Worm (Caenorhabditis elegans): ENCODE measurements around the gene npax-3.

The npax-3 gene

DNA sequence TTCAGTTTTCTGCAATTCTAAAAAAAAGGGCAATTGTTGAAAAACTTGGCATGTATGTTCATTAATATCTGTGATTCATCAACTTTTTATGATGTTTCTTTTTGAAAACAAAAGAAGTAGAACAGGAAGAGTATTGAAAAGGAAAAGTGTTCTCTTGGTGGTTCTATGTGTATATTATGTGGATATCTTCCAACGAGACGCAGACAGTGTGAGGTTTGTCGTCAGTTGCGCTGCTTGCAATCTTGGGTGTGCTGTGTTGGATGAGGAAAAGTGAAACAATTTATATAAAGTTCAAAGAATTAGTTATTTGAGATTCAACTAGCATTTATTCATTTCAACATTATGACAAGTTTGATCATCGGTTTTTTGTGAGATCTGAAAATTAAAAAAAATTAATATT is 24.5 kb upstream of the npax-3 start:
- TF ChIP-seq ztf-6 (GFP tag; IDR thresholded peaks at IDR 0.05) (no peak), hmg-1.2 (GFP tag; IDR thresholded peaks at IDR 0.05) (peak; percentile 25; the same call in 1 of the 2 replicates), zfh-2 (GFP tag; conservative IDR thresholded peaks at IDR 0.05) (no peak)

DNA sequence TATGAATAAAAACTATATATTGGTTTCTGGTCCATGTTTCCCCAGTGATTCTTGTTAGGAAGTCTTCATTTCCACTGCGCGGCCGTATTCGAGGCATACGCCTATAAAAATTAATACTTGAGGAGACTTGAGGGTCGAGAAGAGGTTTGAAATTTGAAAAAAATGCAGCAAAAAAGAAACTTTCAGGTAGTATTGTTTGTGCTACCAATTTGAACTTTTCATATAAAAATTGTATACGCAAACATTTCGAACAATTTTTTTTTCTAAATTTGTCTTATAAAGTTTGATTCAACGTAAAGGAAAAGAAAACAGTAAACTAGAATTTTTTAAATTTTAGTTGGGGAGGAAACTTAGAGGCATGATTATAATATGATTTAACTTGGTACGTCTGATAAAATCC is 23.9 kb upstream of the npax-3 start, which contains the start of gene T11G6.4:
Gene T11G6.4 (minus strand): TSS at position 101 of the 400 bp plus-strand sequence.
- TF ChIP-seq aptf-3 (GFP tag; IDR thresholded peaks at IDR 0.05) = no peak
- no peak for TF ChIP-seq C17E4.6 (GFP tag; IDR thresholded peaks at IDR 0.05)
- no peak for TF ChIP-seq let-526 (GFP tag; IDR thresholded peaks at IDR 0.05)
- no peak for TF ChIP-seq F55B11.4 (tag; optimal IDR thresholded peaks at IDR 0.05; ENCODE audit: borderline replicate concordance, insufficient read depth)
- TF ChIP-seq pha-4 (tag; optimal IDR thresholded peaks at IDR 0.05) = no peak
- no peak for TF ChIP-seq lin-26 (GFP tag; IDR thresholded peaks at IDR 0.05)
- TF ChIP-seq ets-4 (GFP tag; optimal IDR thresholded peaks at IDR 0.05) = no peak
- no peak for TF ChIP-seq zfh-2 (GFP tag; conservative IDR thresholded peaks at IDR 0.05)
- TF ChIP-seq lsl-1 (GFP tag; optimal IDR thresholded peaks at IDR 0.05) = no peak
- no peak for TF ChIP-seq T07F8.4 (tag; optimal IDR thresholded peaks at IDR 0.05)
- no peak for TF ChIP-seq rcor-1 (GFP tag; IDR thresholded peaks at IDR 0.05)
- TF ChIP-seq dox-1 (GFP tag; IDR thresholded peaks at IDR 0.05) = no peak
- no peak for TF ChIP-seq sdz-38 (tag; optimal IDR thresholded peaks at IDR 0.05)
- TF ChIP-seq nfya-2 (GFP tag; IDR thresholded peaks at IDR 0.05) = no peak
- TF ChIP-seq F52B5.7 (tag; optimal IDR thresholded peaks at IDR 0.05) = no peak
- no peak for TF ChIP-seq B0035.1 (tag; optimal IDR thresholded peaks at IDR 0.05)
- no peak for TF ChIP-seq xnd-1 (tag; optimal IDR thresholded peaks at IDR 0.05)
- no peak for TF ChIP-seq F57A8.1 (GFP tag; optimal IDR thresholded peaks at IDR 0.05)
- TF ChIP-seq attf-3 (GFP tag; conservative IDR thresholded peaks at IDR 0.05) = no peak
- TF ChIP-seq Y53F4B.3 (GFP tag; IDR thresholded peaks at IDR 0.05) = no peak

DNA sequence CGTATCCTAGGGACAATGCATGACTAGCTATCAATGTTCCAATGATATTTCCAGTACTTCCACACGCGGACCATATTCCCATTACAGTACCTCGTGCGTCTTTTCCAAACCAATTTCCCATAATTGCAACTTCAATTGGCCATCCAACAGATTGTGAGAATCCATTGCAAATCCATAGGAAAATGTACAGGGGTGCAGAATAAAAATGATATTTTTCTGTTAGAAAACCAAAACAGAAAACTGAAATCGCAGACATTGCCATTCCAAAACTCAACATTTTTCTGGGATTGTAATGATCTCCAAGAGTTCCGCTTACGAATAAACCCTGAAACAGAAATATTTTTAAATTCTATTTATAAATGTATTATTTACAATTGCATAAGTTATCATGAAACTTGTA is 23.2 kb upstream of the npax-3 start:
- TF ChIP-seq F39B2.1 (GFP tag; IDR thresholded peaks at IDR 0.05) = no peak
- TF ChIP-seq dpl-1 (GFP tag; optimal IDR thresholded peaks at IDR 0.05) = no peak
- no peak for TF ChIP-seq egrh-3 (GFP tag; IDR thresholded peaks at IDR 0.05)
- TF ChIP-seq nhr-120 (GFP tag; IDR thresholded peaks at IDR 0.05) = no peak

DNA sequence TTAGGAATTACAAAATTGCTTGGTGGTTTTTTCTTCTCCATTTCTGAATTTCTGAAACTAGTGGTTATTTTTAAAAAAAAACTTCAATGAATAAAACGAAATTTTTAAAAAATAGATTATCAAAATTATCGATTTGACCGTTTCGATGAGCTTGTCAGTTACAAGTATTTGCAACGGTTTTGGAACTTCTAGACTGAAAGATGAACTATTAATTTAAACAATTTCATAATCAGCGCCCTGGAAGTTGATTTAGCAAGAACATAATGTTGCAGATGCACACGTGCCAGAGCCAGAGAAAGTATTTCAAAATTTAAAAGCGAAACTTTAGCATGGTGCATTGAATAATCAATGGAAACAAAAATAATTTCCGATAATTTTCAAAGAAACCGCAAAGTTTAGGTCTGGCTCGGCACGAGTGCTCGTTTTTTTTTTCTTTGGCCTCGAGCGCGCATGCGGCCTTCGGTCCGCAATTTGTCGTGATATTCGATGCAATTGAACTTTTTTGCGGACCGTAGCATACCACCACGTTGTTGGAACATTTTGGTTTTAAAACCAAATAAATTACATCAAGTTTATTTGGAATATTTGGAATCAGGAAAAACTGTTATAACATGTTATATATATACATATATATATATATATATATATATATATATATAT is 14.9 kb upstream of the npax-3 start, which contains the start of gene T11G6.5:
Gene T11G6.5 (minus strand): TSS at position 51 of the 660 bp plus-strand sequence.
- TF ChIP-seq snpc-1.3 (tag; optimal IDR thresholded peaks at IDR 0.05; ENCODE audit: insufficient read depth) (no peak), hrde-1 (tag; optimal IDR thresholded peaks at IDR 0.05; ENCODE audit: borderline replicate concordance) (no peak), mes-4 (tag; optimal IDR thresholded peaks at IDR 0.05) (no peak), F23B12.7 (tag; optimal IDR thresholded peaks at IDR 0.05; ENCODE audit: insufficient read depth) (peak; percentile 44), mcd-1 (GFP tag; IDR thresholded peaks at IDR 0.05) (peak; percentile 24; the same call in 1 of the 2 replicates), egrh-3 (GFP tag; IDR thresholded peaks at IDR 0.05) (no peak), ZK185.1 (tag; optimal IDR thresholded peaks at IDR 0.05; ENCODE audit: poor library complexity, severe bottlenecking) (no peak), B0336.3 (GFP tag; IDR thresholded peaks at IDR 0.05) (no peak), madf-6 (GFP tag; IDR thresholded peaks at IDR 0.05) (no peak), tlf-1 (GFP tag; optimal IDR thresholded peaks at IDR 0.05) (no peak), attf-6 (GFP tag; IDR thresholded peaks at IDR 0.05) (no peak), ztf-25 (GFP tag; IDR thresholded peaks at IDR 0.05) (no peak), aptf-3 (GFP tag; IDR thresholded peaks at IDR 0.05) (no peak), egl-44 (GFP tag; IDR thresholded peaks at IDR 0.05) (no peak), Y56A3A.18 (GFP tag; IDR thresholded peaks at IDR 0.05) (no peak), T26A5.8 (tag; optimal IDR thresholded peaks at IDR 0.05) (no peak), hmg-1.2 (GFP tag; IDR thresholded peaks at IDR 0.05) (peak; percentile 24; the same call in 1 of the 2 replicates), dox-1 (GFP tag; IDR thresholded peaks at IDR 0.05) (0 out of 2 replicates have a peak, but pooled peaks have one; percentile 28), lsl-1 (GFP tag; optimal IDR thresholded peaks at IDR 0.05) (peak; percentile 50), C17E4.6 (GFP tag; IDR thresholded peaks at IDR 0.05) (no peak), ztf-6 (GFP tag; IDR thresholded peaks at IDR 0.05) (no peak), K12H6.12 (tag; optimal IDR thresholded peaks at IDR 0.05) (no peak), zfh-2 (GFP tag; conservative IDR thresholded peaks at IDR 0.05) (no peak)

Data from whole organism, young adult.